Worm (Caenorhabditis elegans) whole organism, L4/young adult: ENCODE results near the gene cest-33.

Experiments
- W03F9.2 ChIP-seq: fragments of 150-350 bp; optimal IDR thresholded peaks from 2 replicates; lab custom pipeline; 2014; ENCODE audit warnings: missing biosample characterization, missing genetic modification characterization
- dao-5 ChIP-seq: sonication (generic microtip); optimal IDR thresholded peaks from 2 replicates; lab custom pipeline; 2016; ENCODE audit warnings: missing genotype, missing genetic modification characterization, moderate library complexity, missing compliant biosample characterization
- him-1 ChIP-seq: sonication (generic microtip); optimal IDR thresholded peaks from 2 replicates; lab custom pipeline; 2016; ENCODE audit warnings: missing genotype, missing genetic modification reagents, missing genetic modification characterization, missing compliant biosample characterization

DNA sequence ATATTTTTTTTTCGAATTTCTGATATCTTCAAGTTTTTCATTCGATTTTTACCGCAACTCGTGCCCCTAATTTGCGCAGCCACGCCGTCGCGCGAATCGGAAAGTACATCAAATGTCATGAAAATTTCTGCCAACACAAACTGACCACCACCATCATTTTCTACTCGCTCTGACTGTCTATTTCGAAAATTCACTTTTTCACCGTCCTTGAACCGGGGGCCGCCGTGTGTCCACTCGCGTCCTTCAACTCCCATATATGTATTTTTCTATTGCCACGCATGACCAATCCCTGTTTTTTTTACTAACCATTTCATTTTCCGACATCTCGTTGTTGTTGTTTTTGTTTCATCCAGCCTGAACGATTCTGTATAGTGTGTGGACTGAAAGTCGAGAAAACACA lies 15.9 kb downstream of the cest-33 start:
- TF ChIP-seq W03F9.2 = no peak
- no peak for TF ChIP-seq him-1 (tag; lab: Kevin White, UChicago)
- TF ChIP-seq dao-5 (tag; lab: Kevin White, UChicago) = no peak
